Worm (Caenorhabditis elegans): ENCODE data around the gene pod-2.

Gene pod-2

ce11 chrII:1141720-1142574 is 5.4 kb downstream of the pod-2 start (continued):
- TF ChIP-seq tlf-1 (GFP tag; optimal IDR thresholded peaks at IDR 0.05): no peak

- TF ChIP-seq Y53G8AR.9 (GFP tag; conservative IDR thresholded peaks at IDR 0.05) (0 out of 2 replicates have a peak, but pooled peaks have one; percentile 53), hlh-12 (tag; optimal IDR thresholded peaks at IDR 0.05) (no peak), ceh-100 (GFP tag; IDR thresholded peaks at IDR 0.05) (no peak), nhr-80 (tag; optimal IDR thresholded peaks at IDR 0.05) (peak; percentile 43), hmg-1.2 (GFP tag; IDR thresholded peaks at IDR 0.05) (no peak), rec-8 (tag; optimal IDR thresholded peaks at IDR 0.05) (no peak), ZK185.1 (tag; optimal IDR thresholded peaks at IDR 0.05; ENCODE audit: poor library complexity, severe bottlenecking) (no peak), bed-2 (GFP tag; IDR thresholded peaks at IDR 0.05) (no peak), atf-7 (tag; optimal IDR thresholded peaks at IDR 0.05) (peak; percentile 88), cebp-1 (GFP tag; IDR thresholded peaks at IDR 0.05) (no peak), cebp-1 (tag; optimal IDR thresholded peaks at IDR 0.05) (peak; percentile 7)
Observed at ce11 chrII:1143173-1143738, 6.7 kb downstream of the pod-2 start.

DNA sequence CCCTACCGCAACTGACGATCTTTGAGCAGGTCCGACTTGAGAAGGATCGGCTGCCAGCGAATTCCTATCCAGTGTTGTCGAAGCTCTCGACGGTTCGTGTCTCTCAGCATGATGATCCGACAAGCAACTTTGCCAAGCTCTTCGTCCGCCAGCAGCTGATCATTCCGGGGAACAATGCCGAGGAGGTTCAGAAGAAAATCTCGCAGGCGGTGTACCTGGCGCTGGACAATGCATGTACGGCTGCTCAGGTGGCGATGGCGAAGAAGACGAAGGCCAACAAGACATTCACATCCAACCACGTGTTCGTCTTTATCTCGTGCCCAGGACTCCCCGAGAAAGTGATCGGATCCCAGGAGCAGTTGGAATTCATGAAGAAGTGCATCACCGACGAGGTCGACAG is 12.8 kb downstream of the pod-2 start:
- TF ChIP-seq nhr-179 (tag; optimal IDR thresholded peaks at IDR 0.05): peak; percentile 37
- TF ChIP-seq zfh-2 (GFP tag; conservative IDR thresholded peaks at IDR 0.05): 0 out of 2 replicates have a peak, but pooled peaks have one; percentile 56
- no peak for TF ChIP-seq lin-26 (GFP tag; IDR thresholded peaks at IDR 0.05)
- TF ChIP-seq egrh-3 (GFP tag; IDR thresholded peaks at IDR 0.05): 0 out of 2 replicates have a peak, but pooled peaks have one; percentile 6

DNA sequence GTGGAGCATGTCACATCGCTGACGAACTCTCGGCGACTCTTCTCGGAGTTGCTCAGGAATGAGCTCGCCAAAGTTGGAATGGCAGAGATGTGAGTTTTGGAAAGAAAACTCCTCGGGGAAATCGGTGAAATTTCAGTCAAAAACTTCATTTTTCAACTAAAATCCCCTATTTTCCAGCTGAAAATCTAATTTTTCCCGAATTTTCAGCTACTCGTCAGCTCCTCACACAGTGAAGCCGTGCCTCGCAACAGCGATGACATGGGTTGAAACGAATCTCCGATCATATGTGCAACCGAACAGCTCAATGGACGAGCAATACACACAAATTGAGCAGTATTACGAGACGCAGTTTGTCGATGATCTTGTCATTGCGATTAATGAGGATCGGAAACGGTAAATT is 15.2 kb downstream of the pod-2 start:
- TF ChIP-seq bed-1 (GFP tag; IDR thresholded peaks at IDR 0.05): no peak
- no peak for TF ChIP-seq Y67H2A.10 (GFP tag; conservative IDR thresholded peaks at IDR 0.05)

- no peak for TF ChIP-seq snpc-3.4 (tag; optimal IDR thresholded peaks at IDR 0.05)
- TF ChIP-seq B0336.3 (GFP tag; IDR thresholded peaks at IDR 0.05): peak; percentile 45; the same call in 1 of the 2 replicates
- TF ChIP-seq ztf-25 (GFP tag; IDR thresholded peaks at IDR 0.05): 0 out of 2 replicates have a peak, but pooled peaks have one; percentile 28
- 0 out of 2 replicates have a peak, but pooled peaks have one; percentile 34 for TF ChIP-seq pbrm-1 (GFP tag; IDR thresholded peaks at IDR 0.05)
- peak; percentile 22 for TF ChIP-seq hrde-1 (tag; optimal IDR thresholded peaks at IDR 0.05; ENCODE audit: borderline replicate concordance)
- TF ChIP-seq lag-1 (GFP tag; IDR thresholded peaks at IDR 0.05): no peak
- TF ChIP-seq F49E8.2 (tag; optimal IDR thresholded peaks at IDR 0.05; ENCODE audit: insufficient read depth): no peak
- no peak for TF ChIP-seq cebp-1 (GFP tag; IDR thresholded peaks at IDR 0.05)
- peak; percentile 25 for TF ChIP-seq cebp-1 (tag; optimal IDR thresholded peaks at IDR 0.05)
- no peak for TF ChIP-seq attf-6 (GFP tag; IDR thresholded peaks at IDR 0.05)
- no peak for TF ChIP-seq zim-3 (tag; optimal IDR thresholded peaks at IDR 0.05)
- TF ChIP-seq Y53G8AR.9 (GFP tag; conservative IDR thresholded peaks at IDR 0.05): peak; percentile 45; the same call in 1 of the 2 replicates
- no peak for TF ChIP-seq ceh-79 (tag; optimal IDR thresholded peaks at IDR 0.05)
- 0 out of 2 replicates have a peak, but pooled peaks have one; percentile 7 for TF ChIP-seq lin-26 (GFP tag; IDR thresholded peaks at IDR 0.05)
- peak; percentile 42; the same call in 1 of the 2 replicates for TF ChIP-seq ekl-4 (GFP tag; IDR thresholded peaks at IDR 0.05)
- TF ChIP-seq ztf-3 (GFP tag; optimal IDR thresholded peaks at IDR 0.05): no peak
- TF ChIP-seq chd-7 (tag; optimal IDR thresholded peaks at IDR 0.05): peak; percentile 24
- TF ChIP-seq mel-28 (tag; optimal IDR thresholded peaks at IDR 0.05; ENCODE audit: borderline replicate concordance): no peak
- TF ChIP-seq Y79H2A.3 (GFP tag; conservative IDR thresholded peaks at IDR 0.05): no peak
- TF ChIP-seq lin-54 (GFP tag; optimal IDR thresholded peaks at IDR 0.05): peak; percentile 42
- no peak for TF ChIP-seq F33H1.4 (GFP tag; IDR thresholded peaks at IDR 0.05)
- TF ChIP-seq nfyb-1 (GFP tag; IDR thresholded peaks at IDR 0.05): 0 out of 2 replicates have a peak, but pooled peaks have one; percentile 8
- no peak for TF ChIP-seq lsy-27 (tag; optimal IDR thresholded peaks at IDR 0.05; ENCODE audit: borderline replicate concordance, insufficient read depth)
- no peak for TF ChIP-seq xnd-1 (tag; optimal IDR thresholded peaks at IDR 0.05)
- peak; percentile 20 for TF ChIP-seq ZK185.1 (tag; optimal IDR thresholded peaks at IDR 0.05; ENCODE audit: poor library complexity, severe bottlenecking)
Observed at ce11 chrII:1152732-1153131, 16.1 kb downstream of the pod-2 start.

All from whole organism, young adult.